Fruit fly (Drosophila melanogaster) whole organism, embryonic: ENCODE results near the gene tst.

Experiments used
- ATbp ChIP-seq: fragments of 200-800 bp; sonication (Bioruptor generic); optimal IDR thresholded peaks from 2 replicates; lab custom pipeline; 2017; ENCODE audit warnings: missing biosample characterization, mild to moderate bottlenecking, missing genetic modification characterization, missing genetic modification reagents
- CG11093 ChIP-seq: fragments of 200-800 bp; sonication (Bioruptor generic); IDR thresholded peaks from 3 replicates; pipeline ENCODE4 v1.3.6; 2022; ENCODE audit warnings: missing biosample characterization, missing genetic modification characterization
- CG11560 ChIP-seq: fragments of 200-800 bp; sonication (Bioruptor generic); IDR thresholded peaks from 3 replicates; pipeline ENCODE4 v1.3.6; 2022; ENCODE audit warnings: missing biosample characterization, missing genetic modification characterization
- CG14965 ChIP-seq: fragments of 200-800 bp; sonication (Bioruptor generic); optimal IDR thresholded peaks from 2 replicates; lab custom pipeline; 2016; ENCODE audit warnings: missing biosample characterization, missing genetic modification characterization, borderline replicate concordance
- CG16863 ChIP-seq: fragments of 200-800 bp; sonication (Bioruptor generic); optimal IDR thresholded peaks from 3 replicates; lab custom pipeline; 2016; ENCODE audit warnings: missing biosample characterization, missing genetic modification characterization
- CG1792 ChIP-seq: fragments of 200-800 bp; sonication (Bioruptor generic); optimal IDR thresholded peaks from 2 replicates; lab custom pipeline; 2016; ENCODE audit warnings: missing biosample characterization, missing genetic modification characterization
- CG18476 ChIP-seq: fragments of 200-800 bp; sonication (Bioruptor generic); optimal IDR thresholded peaks from 2 replicates; lab custom pipeline; 2016; ENCODE audit warnings: missing biosample characterization, mild to moderate bottlenecking, missing genetic modification characterization
- CG2875 ChIP-seq: fragments of 200-800 bp; sonication (Bioruptor generic); optimal IDR thresholded peaks from 2 replicates; lab custom pipeline; 2017; ENCODE audit warnings: missing biosample characterization, mild to moderate bottlenecking, missing genetic modification characterization, missing genetic modification reagents
- CG30403 ChIP-seq: fragments of 200-800 bp; sonication (Bioruptor generic); optimal IDR thresholded peaks from 3 replicates; lab custom pipeline; 2016; ENCODE audit warnings: missing biosample characterization, missing genetic modification characterization
- CG32772 ChIP-seq: fragments of 200-800 bp; sonication (Bioruptor generic); IDR thresholded peaks from 2 replicates; pipeline ENCODE4 v1.3.6; 2022; ENCODE audit warnings: missing biosample characterization, missing genetic modification characterization
- CG34224 ChIP-seq: fragments of 200-800 bp; sonication (Bioruptor generic); IDR thresholded peaks from 3 replicates; pipeline ENCODE4 v1.3.6; 2022; ENCODE audit warnings: missing biosample characterization, missing genetic modification characterization; ENCODE audit not compliant: partially characterized antibody
- CG3726 ChIP-seq: fragments of 200-800 bp; sonication (Bioruptor generic); IDR thresholded peaks from 3 replicates; pipeline ENCODE4, ENCODE4 v1.3.6; 2022; ENCODE audit warnings: missing biosample characterization, missing genetic modification characterization
- CG4404 ChIP-seq: fragments of 200-800 bp; sonication (Bioruptor generic); IDR thresholded peaks from 2 replicates; pipeline ENCODE4 v1.3.6; 2022; ENCODE audit warnings: missing biosample characterization, missing genetic modification characterization
- CG6254 ChIP-seq: fragments of 200-800 bp; sonication (Bioruptor generic); optimal IDR thresholded peaks from 3 replicates; lab custom pipeline; 2017; ENCODE audit warnings: mild to moderate bottlenecking, missing biosample characterization, missing genetic modification reagents, missing genetic modification characterization
- CG6791 ChIP-seq: fragments of 200-800 bp; sonication (Bioruptor generic); IDR thresholded peaks from 3 replicates; pipeline ENCODE4 v1.3.6; 2022; ENCODE audit warnings: missing biosample characterization, missing genetic modification characterization; ENCODE audit not compliant: partially characterized antibody
- CG7357 ChIP-seq: fragments of 200-800 bp; sonication (Bioruptor generic); IDR thresholded peaks from 3 replicates; pipeline ENCODE4 v1.3.6; 2022; ENCODE audit warnings: missing biosample characterization, missing genetic modification characterization
- CG7839 ChIP-seq: fragments of 200-800 bp; sonication (Bioruptor generic); optimal IDR thresholded peaks from 3 replicates; lab custom pipeline; 2018; ENCODE audit warnings: missing biosample characterization, mild to moderate bottlenecking, missing genetic modification characterization, moderate library complexity
- CG7963 ChIP-seq: fragments of 200-800 bp; sonication (Bioruptor generic); IDR thresholded peaks from 3 replicates; pipeline ENCODE4 v1.3.6; 2022; ENCODE audit warnings: missing biosample characterization, missing genetic modification characterization; ENCODE audit not compliant: partially characterized antibody
- CG8281 ChIP-seq: fragments of 200-800 bp; sonication (Bioruptor generic); optimal IDR thresholded peaks from 2 replicates; lab custom pipeline; 2018; ENCODE audit warnings: missing biosample characterization, mild to moderate bottlenecking, missing genetic modification characterization, moderate library complexity
- Chrac-16 ChIP-seq: fragments of 200-800 bp; sonication (Bioruptor generic); optimal IDR thresholded peaks from 3 replicates; lab custom pipeline; 2016; ENCODE audit warnings: missing biosample characterization, missing genetic modification characterization
- Dll ChIP-seq: fragments of 200-800 bp; sonication (Bioruptor generic); IDR thresholded peaks from 4 replicates; pipeline ENCODE4 v1.3.6; 2022; ENCODE audit warnings: missing biosample characterization, missing genetic modification characterization; ENCODE audit not compliant: partially characterized antibody
- Hmx ChIP-seq: fragments of 200-800 bp; sonication (Bioruptor generic); optimal IDR thresholded peaks from 2 replicates; lab custom pipeline; 2016; ENCODE audit warnings: missing biosample characterization, missing genetic modification characterization
- Hr3 ChIP-seq: fragments of 200-800 bp; sonication (Bioruptor generic); optimal IDR thresholded peaks from 3 replicates; lab custom pipeline; 2016; ENCODE audit warnings: missing biosample characterization, missing genetic modification characterization
- Jarid2 ChIP-seq: fragments of 200-800 bp; sonication (Bioruptor generic); optimal IDR thresholded peaks from 3 replicates; lab custom pipeline; 2017; ENCODE audit warnings: mild to moderate bottlenecking, missing biosample characterization, missing genetic modification reagents, missing genetic modification characterization
- Kr ChIP-seq: fragments of 200-800 bp; sonication (Bioruptor generic); optimal IDR thresholded peaks from 2 replicates; lab custom pipeline; 2017; ENCODE audit warnings: missing biosample characterization, mild to moderate bottlenecking, missing genetic modification characterization
- NC2α ChIP-seq: fragments of 200-800 bp; sonication (Bioruptor generic); optimal IDR thresholded peaks from 2 replicates; lab custom pipeline; 2016; ENCODE audit warnings: missing biosample characterization, missing genetic modification characterization
- Nf-YB ChIP-seq: fragments of 200-800 bp; sonication (Bioruptor generic); optimal IDR thresholded peaks from 3 replicates; lab custom pipeline; 2019; ENCODE audit warnings: missing biosample characterization, mild to moderate bottlenecking, missing genetic modification characterization, moderate library complexity
- Pdp1 ChIP-seq, 2 experiments: fragments of 200-800 bp; sonication (Bioruptor generic); optimal IDR thresholded peaks; 3 replicates each; lab custom pipeline; 2016; ENCODE audit warnings: missing biosample characterization in 2 of 2, missing genetic modification characterization in 2 of 2, mild to moderate bottlenecking in 1 of 2, moderate library complexity in 1 of 2
- Scr ChIP-seq: fragments of 200-800 bp; sonication (Bioruptor generic); IDR thresholded peaks from 2 replicates; pipeline ENCODE4 v1.3.6; 2022; ENCODE audit warnings: missing biosample characterization, missing genetic modification characterization; ENCODE audit not compliant: partially characterized antibody
- Sry-δ ChIP-seq: fragments of 200-800 bp; sonication (Bioruptor generic); optimal IDR thresholded peaks from 2 replicates; lab custom pipeline; 2016; ENCODE audit warnings: missing biosample characterization, missing genetic modification characterization
- Stat92E ChIP-seq, 3 experiments: fragments of >200 bp in 2 of 3; fragments of 200-800 bp in 1 of 3; sonication (Bioruptor generic) in 1 of 3; optimal IDR thresholded peaks; 2 replicates each; lab custom pipeline; 2017 to 2019; ENCODE audit warnings: missing biosample characterization in 3 of 3, missing genetic modification characterization in 3 of 3, mild to moderate bottlenecking in 1 of 3, moderate library complexity in 1 of 3
- ab ChIP-seq: fragments of 200-800 bp; sonication (Bioruptor generic); optimal IDR thresholded peaks from 2 replicates; lab custom pipeline; 2016; ENCODE audit warnings: missing biosample characterization, missing genetic modification characterization
- br ChIP-seq: fragments of >200 bp; optimal IDR thresholded peaks from 2 replicates; lab custom pipeline; 2017
- corto ChIP-seq: fragments of 200-800 bp; sonication (Bioruptor generic); optimal IDR thresholded peaks from 2 replicates; lab custom pipeline; 2016; ENCODE audit warnings: missing biosample characterization, mild to moderate bottlenecking, missing genetic modification characterization, moderate library complexity
- dimm ChIP-seq: fragments of 200-800 bp; sonication (Bioruptor generic); IDR thresholded peaks from 2 replicates; pipeline ENCODE4 v1.3.6; 2022; ENCODE audit warnings: missing biosample characterization, missing genetic modification characterization
- ewg ChIP-seq: fragments of 200-800 bp; sonication (Bioruptor generic); optimal IDR thresholded peaks from 3 replicates; lab custom pipeline; 2017; ENCODE audit warnings: mild to moderate bottlenecking, missing biosample characterization, missing genetic modification reagents, missing genetic modification characterization
- fd102C ChIP-seq: fragments of 200-800 bp; sonication (Bioruptor generic); optimal IDR thresholded peaks from 2 replicates; lab custom pipeline; 2018; ENCODE audit warnings: missing biosample characterization, mild to moderate bottlenecking, missing genetic modification characterization, moderate library complexity
- gsb ChIP-seq: fragments of 200-800 bp; sonication (Bioruptor generic); IDR thresholded peaks from 2 replicates; pipeline ENCODE4 v1.3.6; 2022; ENCODE audit warnings: missing biosample characterization, missing genetic modification characterization
- hth ChIP-seq: fragments of >200 bp; optimal IDR thresholded peaks from 2 replicates; lab custom pipeline; 2017; ENCODE audit warnings: inconsistent platforms
- lmd ChIP-seq: fragments of 200-800 bp; sonication (Bioruptor generic); IDR thresholded peaks from 2 replicates; pipeline ENCODE4 v1.3.6; 2022; ENCODE audit warnings: missing biosample characterization, missing genetic modification characterization
- mirr ChIP-seq: fragments of 200-800 bp; sonication (Bioruptor generic); optimal IDR thresholded peaks from 3 replicates; lab custom pipeline; 2018; ENCODE audit warnings: missing biosample characterization, mild to moderate bottlenecking, missing genetic modification characterization
- org-1 ChIP-seq: fragments of 200-800 bp; sonication (Bioruptor generic); optimal IDR thresholded peaks from 2 replicates; lab custom pipeline; 2017; ENCODE audit warnings: missing biosample characterization, missing genetic modification characterization
- otp ChIP-seq: fragments of 200-800 bp; sonication (Bioruptor generic); IDR thresholded peaks from 3 replicates; pipeline ENCODE4, ENCODE4 v1.3.6; 2022; ENCODE audit warnings: missing biosample characterization, missing genetic modification characterization
- pho ChIP-seq: fragments of 200-800 bp; sonication (Bioruptor generic); optimal IDR thresholded peaks from 2 replicates; lab custom pipeline; 2016; ENCODE audit warnings: missing biosample characterization, missing genetic modification characterization
- phol ChIP-seq: fragments of 200-800 bp; sonication (Bioruptor generic); optimal IDR thresholded peaks from 3 replicates; lab custom pipeline; 2018; ENCODE audit warnings: missing biosample characterization, mild to moderate bottlenecking, missing genetic modification characterization, moderate library complexity
- prd ChIP-seq, 3 experiments: fragments of >200 bp in 2 of 3; fragments of 200-800 bp in 1 of 3; sonication (Bioruptor generic) in 1 of 3; optimal IDR thresholded peaks in 2 of 3; IDR thresholded peaks in 1 of 3; 2 replicates in 2 of 3; 3 replicates in 1 of 3; pipeline versions ENCODE4 v1.3.6 to Lab custom; 2017 to 2022; ENCODE audit warnings: missing biosample characterization in 1 of 3, missing genetic modification characterization in 1 of 3
- schlank ChIP-seq: fragments of 200-800 bp; sonication (Bioruptor generic); optimal IDR thresholded peaks from 2 replicates; lab custom pipeline; 2018; ENCODE audit warnings: missing biosample characterization, mild to moderate bottlenecking, missing genetic modification characterization
- sd ChIP-seq: fragments of 200-800 bp; sonication (Bioruptor generic); optimal IDR thresholded peaks from 3 replicates; lab custom pipeline; 2018; ENCODE audit warnings: missing biosample characterization, mild to moderate bottlenecking, missing genetic modification characterization, moderate library complexity
- shn ChIP-seq: fragments of 200-800 bp; sonication (Bioruptor generic); optimal IDR thresholded peaks from 3 replicates; lab custom pipeline; 2016; ENCODE audit warnings: missing biosample characterization, missing genetic modification characterization
- sob ChIP-seq: fragments of 200-800 bp; sonication (Bioruptor generic); IDR thresholded peaks from 2 replicates; pipeline ENCODE4 v1.3.6; 2022; ENCODE audit warnings: missing biosample characterization, missing genetic modification characterization

The tst gene

dm6 chr3R:23817566-23818202, 45.0 kb upstream of the tst start (continued):
- no peak for TF ChIP-seq Nf-YB (GFP tag; lab: Kevin White, UChicago)
- TF ChIP-seq prd (optimal IDR thresholded peaks at IDR 0.05; lab: Kevin White, UChicago): no peak
- peak; percentile 31; the same call in 1 of the 3 replicates for TF ChIP-seq prd (GFP tag; IDR thresholded peaks at IDR 0.05; lab: Robert Waterston, UW)
- no peak for TF ChIP-seq phol
- no peak for TF ChIP-seq CG3726 (GFP tag; lab: Robert Waterston, UW)
- no peak for TF ChIP-seq CG7839 (tag; lab: Kevin White, UChicago)
- TF ChIP-seq corto: no peak
- TF ChIP-seq br (lab: Kevin White, UChicago): no peak
- no peak for TF ChIP-seq CG14965 (GFP tag; lab: Kevin White, UChicago)
- TF ChIP-seq CG7963 (GFP tag; lab: Robert Waterston, UW): no peak
- TF ChIP-seq CG34224: no peak
- TF ChIP-seq CG30403 (GFP tag; lab: Kevin White, UChicago): no peak
- no peak for TF ChIP-seq CG4404 (GFP tag; lab: Robert Waterston, UW)
- no peak for TF ChIP-seq Hr3
- no peak for TF ChIP-seq org-1 (GFP tag; lab: Kevin White, UChicago)
- no peak for TF ChIP-seq CG6254
- no peak for TF ChIP-seq hth (lab: Kevin White, UChicago)
- TF ChIP-seq CG11093 (GFP tag; lab: Robert Waterston, UW): no peak
- no peak for TF ChIP-seq Stat92E (GFP tag; optimal IDR thresholded peaks at IDR 0.05; lab: Kevin White, UChicago)
- TF ChIP-seq Chrac-16: no peak
- TF ChIP-seq Dll (GFP tag; lab: Robert Waterston, UW): no peak
- TF ChIP-seq CG32772: peak; percentile 33; the same call in 1 of the 2 replicates
- TF ChIP-seq sd (tag; lab: Kevin White, UChicago): peak; percentile 86
- TF ChIP-seq ewg: no peak
- no peak for TF ChIP-seq Hmx
- TF ChIP-seq CG1792 (GFP tag; lab: Kevin White, UChicago): no peak
- no peak for TF ChIP-seq otp (GFP tag; lab: Robert Waterston, UW)
- no peak for TF ChIP-seq gsb (GFP tag; lab: Robert Waterston, UW)
- TF ChIP-seq CG2875: no peak
- TF ChIP-seq sob: no peak
- TF ChIP-seq schlank (tag; lab: Kevin White, UChicago): no peak
- TF ChIP-seq ab: no peak
- TF ChIP-seq NC2α (GFP tag; lab: Kevin White, UChicago): no peak
- no peak for TF ChIP-seq CG8281 (tag; lab: Kevin White, UChicago)
- no peak for TF ChIP-seq CG11560 (tag; lab: Robert Waterston, UW)
- TF ChIP-seq shn (GFP tag; lab: Kevin White, UChicago): peak; percentile 36
- no peak for TF ChIP-seq Jarid2 (GFP tag; lab: Kevin White, UChicago)
- no peak for TF ChIP-seq CG18476
- TF ChIP-seq dimm (GFP tag; lab: Robert Waterston, UW): no peak
- TF ChIP-seq pho: peak; percentile 1
- no peak for TF ChIP-seq Sry-δ (GFP tag; lab: Kevin White, UChicago)
- TF ChIP-seq Kr (GFP tag; lab: Kevin White, UChicago): no peak
- peak; percentile 6 for TF ChIP-seq CG16863 (GFP tag; lab: Kevin White, UChicago)
- TF ChIP-seq CG7357 (GFP tag; lab: Robert Waterston, UW): no peak
- peak; percentile 38 for TF ChIP-seq lmd (GFP tag; lab: Robert Waterston, UW)
- no peak for TF ChIP-seq fd102C (GFP tag; lab: Kevin White, UChicago)
- TF ChIP-seq ATbp (GFP tag; lab: Kevin White, UChicago): peak; percentile 49
- TF ChIP-seq CG6791 (GFP tag; lab: Robert Waterston, UW): no peak
- no peak for TF ChIP-seq Pdp1 (GFP tag; optimal IDR thresholded peaks at IDR 0.05; lab: Kevin White, UChicago)
- no peak for TF ChIP-seq mirr (GFP tag; lab: Kevin White, UChicago)
- TF ChIP-seq Scr (GFP tag; lab: Robert Waterston, UW): no peak
